Fruit fly (Drosophila melanogaster) whole organism, embryonic: ENCODE data around the gene CG43255.

Experiments used
- Aef1 ChIP-seq: fragments of 200-800 bp; sonication (Bioruptor generic); IDR thresholded peaks from 3 replicates; pipeline ENCODE4 v1.3.6; 2022; ENCODE audit warnings: missing biosample characterization, missing genetic modification characterization
- Atf6 ChIP-seq: fragments of 200-800 bp; sonication (Bioruptor generic); IDR thresholded peaks from 2 replicates; pipeline ENCODE4 v1.3.6; 2022; ENCODE audit warnings: missing biosample characterization, missing genetic modification characterization
- CG1024 ChIP-seq: fragments of 200-800 bp; sonication (Bioruptor generic); IDR thresholded peaks from 2 replicates; pipeline ENCODE4 v1.3.6; 2022; ENCODE audit warnings: missing biosample characterization, missing genetic modification characterization
- CG10274 ChIP-seq: fragments of 200-800 bp; sonication (Bioruptor generic); optimal IDR thresholded peaks from 3 replicates; lab custom pipeline; 2017; ENCODE audit warnings: missing biosample characterization, mild to moderate bottlenecking, missing genetic modification characterization
- CG11085 ChIP-seq: fragments of 200-800 bp; sonication (Bioruptor generic); IDR thresholded peaks from 2 replicates; pipeline ENCODE4 v1.3.6; 2022; ENCODE audit warnings: missing biosample characterization, missing genetic modification characterization
- CG11093 ChIP-seq: fragments of 200-800 bp; sonication (Bioruptor generic); IDR thresholded peaks from 3 replicates; pipeline ENCODE4 v1.3.6; 2022; ENCODE audit warnings: missing biosample characterization, missing genetic modification characterization
- CG11247 ChIP-seq: fragments of 200-800 bp; sonication (Bioruptor generic); IDR thresholded peaks from 2 replicates; pipeline ENCODE4 v1.3.6; 2022; ENCODE audit warnings: missing biosample characterization, missing genetic modification characterization
- CG11723 ChIP-seq: fragments of 200-800 bp; sonication (Bioruptor generic); optimal IDR thresholded peaks from 2 replicates; lab custom pipeline; 2017; ENCODE audit warnings: missing biosample characterization, mild to moderate bottlenecking, missing genetic modification characterization
- CG13894 ChIP-seq: fragments of 200-800 bp; sonication (Bioruptor generic); optimal IDR thresholded peaks from 3 replicates; lab custom pipeline; 2018; ENCODE audit warnings: missing biosample characterization, mild to moderate bottlenecking, missing genetic modification characterization, moderate library complexity
- CG14441 ChIP-seq: fragments of 200-800 bp; sonication (Bioruptor generic); IDR thresholded peaks from 2 replicates; pipeline ENCODE4 v1.3.6; 2022; ENCODE audit warnings: missing biosample characterization, missing genetic modification characterization
- CG14965 ChIP-seq: fragments of 200-800 bp; sonication (Bioruptor generic); optimal IDR thresholded peaks from 2 replicates; lab custom pipeline; 2016; ENCODE audit warnings: missing biosample characterization, missing genetic modification characterization, borderline replicate concordance
- CG16813 ChIP-seq: fragments of 200-800 bp; sonication (Bioruptor generic); IDR thresholded peaks from 3 replicates; pipeline ENCODE4 v1.3.6; 2022; ENCODE audit warnings: missing biosample characterization, missing genetic modification characterization; ENCODE audit not compliant: partially characterized antibody
- CG18619 ChIP-seq: fragments of 200-800 bp; sonication (Bioruptor generic); optimal IDR thresholded peaks from 3 replicates; lab custom pipeline; 2017; ENCODE audit warnings: missing biosample characterization, mild to moderate bottlenecking, missing genetic modification characterization
- CG2129 ChIP-seq: fragments of 200-800 bp; sonication (Bioruptor generic); IDR thresholded peaks from 2 replicates; pipeline ENCODE4 v1.3.6; 2022; ENCODE audit warnings: missing biosample characterization, missing genetic modification characterization; ENCODE audit not compliant: partially characterized antibody
- CG31441 ChIP-seq: fragments of 200-800 bp; sonication (Bioruptor generic); IDR thresholded peaks from 2 replicates; pipeline ENCODE4 v1.3.6; 2022; ENCODE audit warnings: missing biosample characterization, missing genetic modification characterization
- CG3281 ChIP-seq: fragments of 200-800 bp; sonication (Bioruptor generic); optimal IDR thresholded peaks from 3 replicates; lab custom pipeline; 2017; ENCODE audit warnings: missing biosample characterization, mild to moderate bottlenecking, missing genetic modification characterization
- CG4707 ChIP-seq: fragments of 200-800 bp; sonication (Bioruptor generic); optimal IDR thresholded peaks from 2 replicates; lab custom pipeline; 2018; ENCODE audit warnings: missing biosample characterization, mild to moderate bottlenecking, missing genetic modification characterization, moderate library complexity
- CG5245 ChIP-seq: fragments of 200-800 bp; sonication (Bioruptor generic); optimal IDR thresholded peaks from 3 replicates; lab custom pipeline; 2016; ENCODE audit warnings: missing biosample characterization, missing genetic modification characterization
- CG7271 ChIP-seq: fragments of 200-800 bp; sonication (Bioruptor generic); optimal IDR thresholded peaks from 2 replicates; lab custom pipeline; 2018; ENCODE audit warnings: missing biosample characterization, mild to moderate bottlenecking, missing genetic modification characterization, moderate library complexity
- CG8089 ChIP-seq: fragments of 200-800 bp; sonication (Bioruptor generic); optimal IDR thresholded peaks from 3 replicates; lab custom pipeline; 2016; ENCODE audit warnings: missing biosample characterization, missing genetic modification characterization
- CG8290 ChIP-seq, 3 experiments: fragments of 200-800 bp; sonication (Bioruptor generic); optimal IDR thresholded peaks; 2 replicates each; lab custom pipeline; 2016 to 2019; ENCODE audit warnings: missing biosample characterization in 3 of 3, missing genetic modification characterization in 3 of 3, mild to moderate bottlenecking in 2 of 3, moderate library complexity in 1 of 3
- CG8388 ChIP-seq: fragments of 200-800 bp; sonication (Bioruptor generic); optimal IDR thresholded peaks from 2 replicates; lab custom pipeline; 2019; ENCODE audit warnings: missing biosample characterization, mild to moderate bottlenecking, missing genetic modification characterization, moderate library complexity
- CG8478 ChIP-seq: fragments of >200 bp; optimal IDR thresholded peaks from 2 replicates; lab custom pipeline; 2018
- CkIIα-i1 ChIP-seq: fragments of 200-800 bp; sonication (Bioruptor generic); IDR thresholded peaks from 2 replicates; pipeline ENCODE4 v1.3.6; 2022; ENCODE audit warnings: missing biosample characterization, missing genetic modification characterization
- CoRest ChIP-seq: fragments of 200-800 bp; sonication (Bioruptor generic); optimal IDR thresholded peaks from 3 replicates; lab custom pipeline; 2018; ENCODE audit warnings: missing biosample characterization, mild to moderate bottlenecking, missing genetic modification characterization, moderate library complexity
- Dp ChIP-seq: fragments of 200-800 bp; sonication (Bioruptor generic); optimal IDR thresholded peaks from 2 replicates; lab custom pipeline; 2018; ENCODE audit warnings: missing biosample characterization, mild to moderate bottlenecking, missing genetic modification characterization, moderate library complexity
- Gsc ChIP-seq: fragments of 200-800 bp; sonication (Bioruptor generic); IDR thresholded peaks from 2 replicates; pipeline ENCODE4 v1.3.6; 2022; ENCODE audit warnings: missing biosample characterization, missing genetic modification characterization
- Hmr ChIP-seq: fragments of 200-800 bp; sonication (Bioruptor generic); optimal IDR thresholded peaks from 3 replicates; lab custom pipeline; 2017; ENCODE audit warnings: mild to moderate bottlenecking, missing biosample characterization, missing genetic modification reagents, missing genetic modification characterization
- Neu2 ChIP-seq: fragments of 200-800 bp; sonication (Bioruptor generic); optimal IDR thresholded peaks from 3 replicates; lab custom pipeline; 2016; ENCODE audit warnings: missing biosample characterization, missing genetic modification characterization, borderline replicate concordance
- Oli ChIP-seq: fragments of 200-800 bp; sonication (Bioruptor generic); optimal IDR thresholded peaks from 2 replicates; lab custom pipeline; 2018; ENCODE audit warnings: missing biosample characterization, mild to moderate bottlenecking, missing genetic modification characterization, moderate library complexity
- YL-1 ChIP-seq: fragments of 200-800 bp; sonication (Bioruptor generic); optimal IDR thresholded peaks from 3 replicates; lab custom pipeline; 2017; ENCODE audit warnings: missing biosample characterization, mild to moderate bottlenecking, missing genetic modification characterization
- ap ChIP-seq: fragments of 200-800 bp; sonication (Bioruptor generic); IDR thresholded peaks from 2 replicates; pipeline ENCODE4 v1.3.6; 2022; ENCODE audit warnings: missing biosample characterization, missing genetic modification characterization
- bbx ChIP-seq: fragments of 200-800 bp; sonication (Bioruptor generic); IDR thresholded peaks from 2 replicates; pipeline ENCODE4 v1.3.6; 2022; ENCODE audit warnings: missing biosample characterization, missing genetic modification characterization; ENCODE audit not compliant: partially characterized antibody
- chinmo ChIP-seq: fragments of 200-800 bp; sonication (Bioruptor generic); IDR thresholded peaks from 4 replicates; pipeline ENCODE4 v1.3.6; 2022; ENCODE audit warnings: missing biosample characterization, missing genetic modification characterization; ENCODE audit not compliant: partially characterized antibody
- dan ChIP-seq: fragments of 200-800 bp; sonication (Bioruptor generic); IDR thresholded peaks from 2 replicates; pipeline ENCODE4 v1.3.6; 2022; ENCODE audit warnings: missing biosample characterization, missing genetic modification characterization
- ems ChIP-seq: fragments of 200-800 bp; sonication (Bioruptor generic); optimal IDR thresholded peaks from 3 replicates; lab custom pipeline; 2016; ENCODE audit warnings: missing biosample characterization, missing genetic modification characterization
- eve ChIP-seq, 2 experiments: fragments of >200 bp; optimal IDR thresholded peaks; 2 replicates each; lab custom pipeline; 2017; ENCODE audit warnings: missing biosample characterization in 2 of 2, missing genetic modification characterization in 2 of 2
- fd3F ChIP-seq: fragments of 200-800 bp; sonication (Bioruptor generic); optimal IDR thresholded peaks from 2 replicates; lab custom pipeline; 2018; ENCODE audit warnings: missing biosample characterization, mild to moderate bottlenecking, missing genetic modification characterization, moderate library complexity
- gsb-n ChIP-seq: fragments of 200-800 bp; sonication (Bioruptor generic); optimal IDR thresholded peaks from 3 replicates; lab custom pipeline; 2018; ENCODE audit warnings: missing biosample characterization, mild to moderate bottlenecking, missing genetic modification characterization
- h ChIP-seq: fragments of >200 bp; optimal IDR thresholded peaks from 2 replicates; lab custom pipeline; 2017
- jigr1 ChIP-seq: fragments of 200-800 bp; sonication (Bioruptor generic); IDR thresholded peaks from 3 replicates; pipeline ENCODE4 v1.3.6; 2022; ENCODE audit warnings: missing biosample characterization, missing genetic modification characterization
- ken ChIP-seq: fragments of 200-800 bp; sonication (Bioruptor generic); IDR thresholded peaks from 3 replicates; pipeline ENCODE4 v1.3.6; 2022; ENCODE audit warnings: missing biosample characterization, missing genetic modification characterization
- lilli ChIP-seq: fragments of 200-800 bp; sonication (Bioruptor generic); optimal IDR thresholded peaks from 3 replicates; lab custom pipeline; 2016; ENCODE audit warnings: missing biosample characterization, missing genetic modification characterization
- lmd ChIP-seq: fragments of 200-800 bp; sonication (Bioruptor generic); IDR thresholded peaks from 2 replicates; pipeline ENCODE4 v1.3.6; 2022; ENCODE audit warnings: missing biosample characterization, missing genetic modification characterization
- nau ChIP-seq: fragments of 200-800 bp; sonication (Bioruptor generic); optimal IDR thresholded peaks from 3 replicates; lab custom pipeline; 2017; ENCODE audit warnings: missing biosample characterization, mild to moderate bottlenecking, missing genetic modification characterization, missing genetic modification reagents
- oc ChIP-seq: fragments of 200-800 bp; sonication (Bioruptor generic); optimal IDR thresholded peaks from 2 replicates; lab custom pipeline; 2018; ENCODE audit warnings: missing biosample characterization, mild to moderate bottlenecking, missing genetic modification characterization, moderate library complexity
- onecut ChIP-seq: fragments of 200-800 bp; sonication (Bioruptor generic); IDR thresholded peaks from 2 replicates; pipeline ENCODE4 v1.3.6; 2022; ENCODE audit warnings: missing biosample characterization, missing genetic modification characterization
- psq ChIP-seq: fragments of 200-800 bp; sonication (Bioruptor generic); optimal IDR thresholded peaks from 2 replicates; lab custom pipeline; 2017; ENCODE audit warnings: missing biosample characterization, missing genetic modification characterization
- ro ChIP-seq: fragments of 200-800 bp; sonication (Bioruptor generic); IDR thresholded peaks from 2 replicates; pipeline ENCODE4 v1.3.6; 2022; ENCODE audit warnings: missing biosample characterization, missing genetic modification characterization
- shn ChIP-seq: fragments of 200-800 bp; sonication (Bioruptor generic); optimal IDR thresholded peaks from 3 replicates; lab custom pipeline; 2016; ENCODE audit warnings: missing biosample characterization, missing genetic modification characterization
- sob ChIP-seq: fragments of 200-800 bp; sonication (Bioruptor generic); IDR thresholded peaks from 2 replicates; pipeline ENCODE4 v1.3.6; 2022; ENCODE audit warnings: missing biosample characterization, missing genetic modification characterization
- stc ChIP-seq: fragments of 200-800 bp; sonication (Bioruptor generic); IDR thresholded peaks from 2 replicates; pipeline ENCODE4 v1.3.6; 2022; ENCODE audit warnings: missing biosample characterization, missing genetic modification characterization

The CG43255 gene

DNA sequence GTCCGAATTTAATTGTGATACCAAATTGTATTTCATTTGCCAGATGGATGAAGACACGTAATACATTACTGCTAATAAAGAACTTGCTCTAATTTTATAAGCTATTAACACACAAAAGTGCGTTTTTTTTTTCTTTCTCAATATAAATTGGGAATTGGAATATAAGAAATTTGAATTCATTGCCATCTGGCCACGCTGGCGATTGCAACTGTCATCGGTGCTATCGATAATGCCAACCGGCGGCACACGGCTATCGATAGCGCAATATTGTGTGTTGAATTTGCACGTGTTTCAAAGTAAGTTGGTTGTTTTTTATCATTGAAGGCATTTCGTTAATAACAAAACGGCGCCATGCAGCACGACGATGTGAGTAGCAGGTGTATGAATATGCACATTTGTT lies 22.3 kb upstream of the CG43255 start, which contains the start of gene Rbm13 (continued):
- TF ChIP-seq CG4707 (GFP tag; lab: Kevin White, UChicago) (no peak), CoRest (tag; lab: Kevin White, UChicago) (peak; percentile 1), onecut (GFP tag; lab: Robert Waterston, UW) (no peak), ap (no peak), gsb-n (no peak), CG13894 (tag; lab: Kevin White, UChicago) (no peak), eve (GFP tag; optimal IDR thresholded peaks at IDR 0.05; lab: Kevin White, UChicago) (no peak), Hmr (GFP tag; lab: Kevin White, UChicago) (no peak), CG7271 (tag; lab: Kevin White, UChicago) (no peak), CkIIα-i1 (GFP tag; lab: Robert Waterston, UW) (no peak), ems (no peak), YL-1 (GFP tag; lab: Kevin White, UChicago) (no peak), lmd (GFP tag; lab: Robert Waterston, UW) (no peak), CG11085 (GFP tag; lab: Robert Waterston, UW) (no peak), Aef1 (no peak), CG16813 (GFP tag; lab: Robert Waterston, UW) (peak; percentile 52; the same call in 2 of the 3 replicates), ken (no peak), dan (GFP tag; lab: Robert Waterston, UW) (no peak), CG10274 (GFP tag; lab: Kevin White, UChicago) (no peak), Atf6 (GFP tag; lab: Robert Waterston, UW) (no peak), CG8290 (GFP tag; optimal IDR thresholded peaks at IDR 0.05; lab: Kevin White, UChicago) (no peak), CG8290 (tag; optimal IDR thresholded peaks at IDR 0.05; lab: Kevin White, UChicago) (no peak), CG11093 (GFP tag; lab: Robert Waterston, UW) (no peak), shn (GFP tag; lab: Kevin White, UChicago) (no peak), CG2129 (0 out of 2 replicates have a peak, but pooled peaks have one; percentile 14), CG14441 (no peak), CG11247 (no peak), CG31441 (no peak), sob (GFP tag; lab: Robert Waterston, UW) (no peak), CG18619 (GFP tag; lab: Kevin White, UChicago) (no peak), CG1024 (no peak), nau (GFP tag; lab: Kevin White, UChicago) (no peak), psq (GFP tag; lab: Kevin White, UChicago) (no peak), lilli (no peak), ro (GFP tag; lab: Robert Waterston, UW) (no peak), CG14965 (GFP tag; lab: Kevin White, UChicago) (no peak), Neu2 (no peak), CG8089 (GFP tag; lab: Kevin White, UChicago) (no peak), stc (no peak), jigr1 (no peak), oc (tag; lab: Kevin White, UChicago) (no peak), CG8478 (lab: Kevin White, UChicago) (no peak), CG11723 (GFP tag; lab: Kevin White, UChicago) (no peak), chinmo (GFP tag; lab: Robert Waterston, UW) (peak; percentile 43; the same call in 1 of the 4 replicates), h (lab: Kevin White, UChicago) (no peak), fd3F (GFP tag; lab: Kevin White, UChicago) (no peak), CG5245 (GFP tag; lab: Kevin White, UChicago) (no peak), Dp (GFP tag; lab: Kevin White, UChicago) (peak; percentile 75), CG3281 (no peak), bbx (GFP tag; lab: Robert Waterston, UW) (peak; percentile 77), CG8388 (peak; percentile 54), Oli (tag; lab: Kevin White, UChicago) (no peak), Gsc (GFP tag; lab: Robert Waterston, UW) (no peak)
